Fruit fly (Drosophila melanogaster) whole organism, embryonic: ENCODE results near the gene Syx5.

Source experiments
- CG18619 ChIP-seq: fragments of 200-800 bp; sonication (Bioruptor generic); optimal IDR thresholded peaks from 3 replicates; lab custom pipeline; 2017; ENCODE audit warnings: missing biosample characterization, mild to moderate bottlenecking, missing genetic modification characterization
- lmd ChIP-seq: fragments of 200-800 bp; sonication (Bioruptor generic); IDR thresholded peaks from 2 replicates; pipeline ENCODE4 v1.3.6; 2022; ENCODE audit warnings: missing biosample characterization, missing genetic modification characterization
- onecut ChIP-seq: fragments of 200-800 bp; sonication (Bioruptor generic); IDR thresholded peaks from 2 replicates; pipeline ENCODE4 v1.3.6; 2022; ENCODE audit warnings: missing biosample characterization, missing genetic modification characterization
- sc ChIP-seq, 3 experiments: fragments of >200 bp in 2 of 3; fragments of 200-800 bp in 1 of 3; sonication (Bioruptor generic) in 1 of 3; optimal IDR thresholded peaks; 2 replicates in 2 of 3; 3 replicates in 1 of 3; lab custom pipeline; 2017; ENCODE audit warnings: mild to moderate bottlenecking in 1 of 3, missing biosample characterization in 1 of 3, missing genetic modification characterization in 1 of 3, missing genetic modification reagents in 1 of 3
- stwl ChIP-seq: fragments of 200-800 bp; sonication (Bioruptor generic); optimal IDR thresholded peaks from 3 replicates; lab custom pipeline; 2018; ENCODE audit warnings: missing biosample characterization, mild to moderate bottlenecking, missing genetic modification characterization, moderate library complexity
- toy ChIP-seq: fragments of 200-800 bp; sonication (Bioruptor generic); IDR thresholded peaks from 2 replicates; pipeline ENCODE4 v1.3.6; 2022; ENCODE audit warnings: missing biosample characterization, missing genetic modification characterization

DNA sequence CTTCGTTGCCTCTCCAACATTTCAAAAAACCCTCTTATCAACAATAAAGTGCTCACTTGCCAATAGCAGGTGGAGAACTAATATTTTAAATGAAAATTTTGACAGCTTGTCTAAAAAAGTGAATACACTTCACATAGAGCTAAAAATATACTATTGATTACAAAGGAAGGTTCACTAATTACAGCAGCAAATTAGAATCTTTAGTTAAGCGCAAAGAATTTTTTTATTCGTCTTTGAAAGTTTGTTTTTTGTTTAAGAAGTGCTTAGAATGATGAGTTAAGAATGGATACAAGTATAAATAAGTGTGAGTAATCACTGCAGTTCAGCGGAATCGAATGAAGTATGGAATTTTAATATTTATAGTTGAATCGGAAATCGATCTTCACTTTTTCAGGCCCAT lies 35.1 kb downstream of the Syx5 start, which contains the start of gene CG44405:
- TF ChIP-seq stwl (tag; lab: Kevin White, UChicago) = no peak
- no peak for TF ChIP-seq onecut (GFP tag; lab: Robert Waterston, UW)
- TF ChIP-seq sc (optimal IDR thresholded peaks at IDR 0.05; lab: Kevin White, UChicago) = no peak
- no peak for TF ChIP-seq sc (GFP tag; optimal IDR thresholded peaks at IDR 0.05; lab: Kevin White, UChicago)
- no peak for TF ChIP-seq CG18619
- TF ChIP-seq toy (GFP tag; lab: Robert Waterston, UW) = no peak
- no peak for TF ChIP-seq lmd (GFP tag; lab: Robert Waterston, UW)
